Fruit fly (Drosophila melanogaster) whole organism, embryonic: Measurements from ENCODE around the gene Cby.

ENCODE experiments used
- Awh ChIP-seq: fragments of 200-800 bp; sonication (Bioruptor generic); IDR thresholded peaks from 2 replicates; pipeline ENCODE4, ENCODE4 v1.3.6; 2022; ENCODE audit warnings: missing biosample characterization, missing genetic modification characterization
- BEAF-32 ChIP-seq: fragments of 200-800 bp; sonication (Bioruptor generic); optimal IDR thresholded peaks from 3 replicates; lab custom pipeline; 2017; ENCODE audit warnings: missing biosample characterization, missing genetic modification characterization, mild to moderate bottlenecking, moderate library complexity, missing genetic modification reagents
- BtbVII ChIP-seq: fragments of 200-800 bp; sonication (Bioruptor generic); optimal IDR thresholded peaks from 3 replicates; lab custom pipeline; 2017; ENCODE audit warnings: missing biosample characterization, mild to moderate bottlenecking, missing genetic modification characterization
- CG10147 ChIP-seq: fragments of 200-800 bp; sonication (Bioruptor generic); optimal IDR thresholded peaks from 2 replicates; lab custom pipeline; 2019; ENCODE audit warnings: missing biosample characterization, mild to moderate bottlenecking, missing genetic modification characterization, moderate library complexity
- CG11093 ChIP-seq: fragments of 200-800 bp; sonication (Bioruptor generic); IDR thresholded peaks from 3 replicates; pipeline ENCODE4 v1.3.6; 2022; ENCODE audit warnings: missing biosample characterization, missing genetic modification characterization
- CG1233 ChIP-seq: fragments of 200-800 bp; sonication (Bioruptor generic); optimal IDR thresholded peaks from 4 replicates; lab custom pipeline; 2018; ENCODE audit warnings: missing biosample characterization, mild to moderate bottlenecking, missing genetic modification characterization
- CG14441 ChIP-seq: fragments of 200-800 bp; sonication (Bioruptor generic); IDR thresholded peaks from 2 replicates; pipeline ENCODE4 v1.3.6; 2022; ENCODE audit warnings: missing biosample characterization, missing genetic modification characterization
- CG17186 ChIP-seq: fragments of 200-800 bp; sonication (Bioruptor generic); optimal IDR thresholded peaks from 3 replicates; lab custom pipeline; 2017; ENCODE audit warnings: missing biosample characterization, missing genetic modification reagents, missing genetic modification characterization
- CG2129 ChIP-seq: fragments of 200-800 bp; sonication (Bioruptor generic); IDR thresholded peaks from 2 replicates; pipeline ENCODE4 v1.3.6; 2022; ENCODE audit warnings: missing biosample characterization, missing genetic modification characterization; ENCODE audit not compliant: partially characterized antibody
- CG30431 ChIP-seq: fragments of 200-800 bp; sonication (Bioruptor generic); optimal IDR thresholded peaks from 2 replicates; lab custom pipeline; 2017; ENCODE audit warnings: missing biosample characterization, missing genetic modification characterization
- CG33213 ChIP-seq: fragments of 200-800 bp; sonication (Bioruptor generic); optimal IDR thresholded peaks from 3 replicates; lab custom pipeline; 2016; ENCODE audit warnings: missing biosample characterization, missing genetic modification characterization
- CG42726 ChIP-seq: fragments of 200-800 bp; sonication (Bioruptor generic); IDR thresholded peaks from 2 replicates; pipeline ENCODE4 v1.3.6; 2022; ENCODE audit warnings: missing biosample characterization, missing genetic modification characterization; ENCODE audit not compliant: partially characterized antibody
- CG4617 ChIP-seq: fragments of 200-800 bp; sonication (Bioruptor generic); optimal IDR thresholded peaks from 3 replicates; lab custom pipeline; 2016; ENCODE audit warnings: missing biosample characterization, missing genetic modification characterization, borderline replicate concordance
- CG6175 ChIP-seq: fragments of 200-800 bp; sonication (Bioruptor generic); IDR thresholded peaks from 3 replicates; pipeline ENCODE4 v1.3.6; 2022; ENCODE audit warnings: missing biosample characterization, missing genetic modification characterization
- CG7357 ChIP-seq: fragments of 200-800 bp; sonication (Bioruptor generic); IDR thresholded peaks from 3 replicates; pipeline ENCODE4 v1.3.6; 2022; ENCODE audit warnings: missing biosample characterization, missing genetic modification characterization
- CG7963 ChIP-seq: fragments of 200-800 bp; sonication (Bioruptor generic); IDR thresholded peaks from 3 replicates; pipeline ENCODE4 v1.3.6; 2022; ENCODE audit warnings: missing biosample characterization, missing genetic modification characterization; ENCODE audit not compliant: partially characterized antibody
- CG8089 ChIP-seq: fragments of 200-800 bp; sonication (Bioruptor generic); optimal IDR thresholded peaks from 3 replicates; lab custom pipeline; 2016; ENCODE audit warnings: missing biosample characterization, missing genetic modification characterization
- CG8359 ChIP-seq: fragments of 200-800 bp; sonication (Bioruptor generic); optimal IDR thresholded peaks from 2 replicates; lab custom pipeline; 2017; ENCODE audit warnings: missing biosample characterization, mild to moderate bottlenecking, missing genetic modification characterization, borderline replicate concordance
- CG9932 ChIP-seq: fragments of 200-800 bp; sonication (Bioruptor generic); IDR thresholded peaks from 2 replicates; pipeline ENCODE4 v1.3.6; 2022; ENCODE audit warnings: missing biosample characterization, missing genetic modification characterization
- CrebB ChIP-seq: fragments of 200-800 bp; sonication (Bioruptor generic); optimal IDR thresholded peaks from 3 replicates; lab custom pipeline; 2018; ENCODE audit warnings: missing biosample characterization, mild to moderate bottlenecking, missing genetic modification characterization
- Dbx ChIP-seq: fragments of 200-800 bp; sonication (Bioruptor generic); IDR thresholded peaks from 3 replicates; pipeline ENCODE4 v1.3.6; 2022; ENCODE audit warnings: missing biosample characterization, missing genetic modification characterization
- ERR ChIP-seq: fragments of 200-800 bp; sonication (Bioruptor generic); optimal IDR thresholded peaks from 2 replicates; lab custom pipeline; 2016; ENCODE audit warnings: missing biosample characterization, missing genetic modification characterization
- Gsc ChIP-seq: fragments of 200-800 bp; sonication (Bioruptor generic); IDR thresholded peaks from 2 replicates; pipeline ENCODE4 v1.3.6; 2022; ENCODE audit warnings: missing biosample characterization, missing genetic modification characterization
- HLH3B ChIP-seq: fragments of 200-800 bp; sonication (Bioruptor generic); IDR thresholded peaks from 2 replicates; pipeline ENCODE4 v1.3.6; 2022; ENCODE audit warnings: missing biosample characterization, missing genetic modification characterization
- Hey ChIP-seq: fragments of 200-800 bp; sonication (Bioruptor generic); optimal IDR thresholded peaks from 3 replicates; lab custom pipeline; 2018; ENCODE audit warnings: missing biosample characterization, mild to moderate bottlenecking, missing genetic modification characterization
- Hr51 ChIP-seq, 2 experiments: fragments of 200-800 bp; sonication (Bioruptor generic); optimal IDR thresholded peaks; 2 replicates in 1 of 2; 3 replicates in 1 of 2; lab custom pipeline; 2016 to 2018; ENCODE audit warnings: missing biosample characterization in 2 of 2, missing genetic modification characterization in 2 of 2, mild to moderate bottlenecking in 1 of 2, moderate library complexity in 1 of 2
- Jarid2 ChIP-seq: fragments of 200-800 bp; sonication (Bioruptor generic); optimal IDR thresholded peaks from 3 replicates; lab custom pipeline; 2017; ENCODE audit warnings: mild to moderate bottlenecking, missing biosample characterization, missing genetic modification reagents, missing genetic modification characterization
- Lim3 ChIP-seq: fragments of 200-800 bp; sonication (Bioruptor generic); IDR thresholded peaks from 2 replicates; pipeline ENCODE4 v1.3.6; 2022; ENCODE audit warnings: missing biosample characterization, missing genetic modification characterization
- MBD-R2 ChIP-seq: fragments of 200-800 bp; sonication (Bioruptor generic); IDR thresholded peaks from 2 replicates; pipeline ENCODE4 v1.3.6; 2022; ENCODE audit warnings: missing biosample characterization, missing genetic modification characterization
- Med ChIP-seq: fragments of 200-800 bp; sonication (Bioruptor generic); peaks from one replicate; lab custom pipeline; 2016; ENCODE audit warnings: missing biosample characterization, missing genetic modification characterization, mild to moderate bottlenecking, inconsistent platforms, moderate library complexity
- Mes4 ChIP-seq: fragments of 200-800 bp; sonication (Bioruptor generic); optimal IDR thresholded peaks from 2 replicates; lab custom pipeline; 2016; ENCODE audit warnings: missing biosample characterization, missing genetic modification characterization
- Optix ChIP-seq: fragments of 200-800 bp; sonication (Bioruptor generic); IDR thresholded peaks from 3 replicates; pipeline ENCODE4 v1.3.6; 2022; ENCODE audit warnings: missing biosample characterization, missing genetic modification characterization
- Poxn ChIP-seq: fragments of 200-800 bp; sonication (Bioruptor generic); IDR thresholded peaks from 2 replicates; pipeline ENCODE4 v1.3.6; 2022; ENCODE audit warnings: missing biosample characterization, missing genetic modification characterization
- Ssrp ChIP-seq: fragments of 200-800 bp; sonication (Bioruptor generic); optimal IDR thresholded peaks from 2 replicates; lab custom pipeline; 2018; ENCODE audit warnings: missing biosample characterization, mild to moderate bottlenecking, missing genetic modification characterization, moderate library complexity
- Trl ChIP-seq, 3 experiments: fragments of >200 bp in 2 of 3; fragments of 200-800 bp in 1 of 3; sonication (Bioruptor generic) in 1 of 3; optimal IDR thresholded peaks; 2 replicates in 1 of 3; 3 replicates in 2 of 3; lab custom pipeline; 2016 to 2017; ENCODE audit warnings: missing biosample characterization in 1 of 3, missing genetic modification characterization in 1 of 3
- Xrp1 ChIP-seq: fragments of 200-800 bp; sonication (Bioruptor generic); IDR thresholded peaks from 2 replicates; pipeline ENCODE4 v1.3.6; 2022; ENCODE audit warnings: missing biosample characterization, missing genetic modification characterization
- ara ChIP-seq: fragments of 200-800 bp; sonication (Bioruptor generic); IDR thresholded peaks from 2 replicates; pipeline ENCODE4 v1.3.6; 2022; ENCODE audit warnings: missing biosample characterization, missing genetic modification characterization
- bsh ChIP-seq, 2 experiments: fragments of 200-800 bp; sonication (Bioruptor generic); optimal IDR thresholded peaks; 2 replicates each; lab custom pipeline; 2017 to 2018; ENCODE audit warnings: mild to moderate bottlenecking in 2 of 2, missing biosample characterization in 2 of 2, missing genetic modification characterization in 2 of 2, moderate library complexity in 1 of 2
- croc ChIP-seq: fragments of 200-800 bp; sonication (Bioruptor generic); conservative IDR thresholded peaks from 3 replicates; pipeline ENCODE4 v1.3.6; 2022; ENCODE audit warnings: missing biosample characterization, missing genetic modification characterization
- fd102C ChIP-seq: fragments of 200-800 bp; sonication (Bioruptor generic); optimal IDR thresholded peaks from 2 replicates; lab custom pipeline; 2018; ENCODE audit warnings: missing biosample characterization, mild to moderate bottlenecking, missing genetic modification characterization, moderate library complexity
- gt ChIP-seq: fragments of 200-800 bp; sonication (Bioruptor generic); IDR thresholded peaks from 2 replicates; pipeline ENCODE4 v1.3.6; 2022; ENCODE audit warnings: missing biosample characterization, missing genetic modification characterization
- ken ChIP-seq: fragments of 200-800 bp; sonication (Bioruptor generic); IDR thresholded peaks from 3 replicates; pipeline ENCODE4 v1.3.6; 2022; ENCODE audit warnings: missing biosample characterization, missing genetic modification characterization
- kni ChIP-seq: fragments of 200-800 bp; sonication (Bioruptor generic); optimal IDR thresholded peaks from 3 replicates; lab custom pipeline; 2017; ENCODE audit warnings: mild to moderate bottlenecking, missing biosample characterization, missing genetic modification reagents, missing genetic modification characterization
- nmo ChIP-seq: fragments of 200-800 bp; sonication (Bioruptor generic); optimal IDR thresholded peaks from 2 replicates; lab custom pipeline; 2018; ENCODE audit warnings: missing biosample characterization, mild to moderate bottlenecking, missing genetic modification characterization, moderate library complexity
- odd ChIP-seq: fragments of 200-800 bp; sonication (Bioruptor generic); optimal IDR thresholded peaks from 2 replicates; lab custom pipeline; 2017; ENCODE audit warnings: missing biosample characterization, mild to moderate bottlenecking, missing genetic modification characterization
- prd ChIP-seq, 3 experiments: fragments of >200 bp in 2 of 3; fragments of 200-800 bp in 1 of 3; sonication (Bioruptor generic) in 1 of 3; optimal IDR thresholded peaks in 2 of 3; IDR thresholded peaks in 1 of 3; 2 replicates in 2 of 3; 3 replicates in 1 of 3; pipeline versions ENCODE4 v1.3.6 to Lab custom; 2017 to 2022; ENCODE audit warnings: missing biosample characterization in 1 of 3, missing genetic modification characterization in 1 of 3
- repo ChIP-seq: fragments of 200-800 bp; sonication (Bioruptor generic); optimal IDR thresholded peaks from 2 replicates; lab custom pipeline; 2016; ENCODE audit warnings: missing biosample characterization, missing genetic modification characterization
- schlank ChIP-seq: fragments of 200-800 bp; sonication (Bioruptor generic); optimal IDR thresholded peaks from 2 replicates; lab custom pipeline; 2018; ENCODE audit warnings: missing biosample characterization, mild to moderate bottlenecking, missing genetic modification characterization
- sqz ChIP-seq: fragments of 200-800 bp; sonication (Bioruptor generic); optimal IDR thresholded peaks from 3 replicates; lab custom pipeline; 2018; ENCODE audit warnings: missing biosample characterization, mild to moderate bottlenecking, missing genetic modification characterization
- vvl ChIP-seq: fragments of 200-800 bp; sonication (Bioruptor generic); IDR thresholded peaks from 2 replicates; pipeline ENCODE4 v1.3.6; 2022; ENCODE audit warnings: missing biosample characterization, missing genetic modification characterization

Gene Cby

DNA sequence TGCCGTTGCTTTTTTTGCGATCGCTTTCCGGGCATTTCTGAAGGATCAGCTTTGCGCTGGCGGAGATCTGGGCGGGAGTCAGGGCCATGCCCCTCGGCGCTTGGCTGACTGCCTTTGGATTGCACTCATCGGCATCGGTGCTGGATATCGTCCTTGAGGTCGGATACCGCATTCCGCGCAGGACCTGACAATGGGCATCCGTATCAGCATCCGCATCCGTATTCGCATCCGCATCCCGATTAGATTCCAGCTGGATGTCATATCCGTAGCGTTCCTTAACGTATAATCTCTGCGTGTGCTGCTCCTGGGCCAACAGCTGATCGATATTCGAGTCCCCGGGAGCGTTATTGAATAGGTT, 12.4 kb upstream of the Cby start (continued):
- TF ChIP-seq CG14441 (GFP tag; lab: Robert Waterston, UW) (no peak), ERR (GFP tag; lab: Kevin White, UChicago) (no peak), croc (GFP tag; lab: Robert Waterston, UW) (no peak), gt (GFP tag; lab: Robert Waterston, UW) (no peak), Dbx (0 out of 3 replicates have a peak, but pooled peaks have one; percentile 15), Med (GFP tag; lab: Kevin White, UChicago) (peak; percentile 65), Trl (optimal IDR thresholded peaks at IDR 0.05; lab: Kevin White, UChicago) (no peak), Trl (GFP tag; optimal IDR thresholded peaks at IDR 0.05; lab: Kevin White, UChicago) (no peak), Jarid2 (GFP tag; lab: Kevin White, UChicago) (no peak), CG11093 (0 out of 3 replicates have a peak, but pooled peaks have one; percentile 34), prd (optimal IDR thresholded peaks at IDR 0.05; lab: Kevin White, UChicago) (no peak), prd (GFP tag; IDR thresholded peaks at IDR 0.05; lab: Robert Waterston, UW) (0 out of 3 replicates have a peak, but pooled peaks have one; percentile 6), CG7963 (GFP tag; lab: Robert Waterston, UW) (no peak), CG1233 (GFP tag; lab: Kevin White, UChicago) (no peak), CG2129 (GFP tag; lab: Robert Waterston, UW) (no peak), ken (GFP tag; lab: Robert Waterston, UW) (no peak), HLH3B (GFP tag; lab: Robert Waterston, UW) (0 out of 2 replicates have a peak, but pooled peaks have one; percentile 9), Optix (no peak), schlank (no peak), Poxn (GFP tag; lab: Robert Waterston, UW) (no peak), BtbVII (no peak), CG6175 (GFP tag; lab: Robert Waterston, UW) (no peak), CG42726 (GFP tag; lab: Robert Waterston, UW) (no peak), kni (GFP tag; lab: Kevin White, UChicago) (no peak), CG33213 (GFP tag; lab: Kevin White, UChicago) (peak; percentile 13), BEAF-32 (no peak), fd102C (GFP tag; lab: Kevin White, UChicago) (no peak), CrebB (tag; lab: Kevin White, UChicago) (no peak), Hey (tag; lab: Kevin White, UChicago) (no peak), CG17186 (GFP tag; lab: Kevin White, UChicago) (no peak), CG7357 (GFP tag; lab: Robert Waterston, UW) (no peak), bsh (GFP tag; optimal IDR thresholded peaks at IDR 0.05; lab: Kevin White, UChicago) (no peak), CG4617 (GFP tag; lab: Kevin White, UChicago) (no peak), CG8359 (GFP tag; lab: Kevin White, UChicago) (no peak), Ssrp (no peak), Hr51 (GFP tag; optimal IDR thresholded peaks at IDR 0.05; lab: Kevin White, UChicago) (no peak), CG9932 (no peak; the same call in 1 of the 2 replicates), Gsc (GFP tag; lab: Robert Waterston, UW) (no peak), vvl (GFP tag; lab: Robert Waterston, UW) (no peak), CG10147 (GFP tag; lab: Kevin White, UChicago) (no peak), CG30431 (GFP tag; lab: Kevin White, UChicago) (no peak), odd (no peak), ara (GFP tag; lab: Robert Waterston, UW) (peak; percentile 32; the same call in 1 of the 2 replicates), Mes4 (GFP tag; lab: Kevin White, UChicago) (no peak), MBD-R2 (GFP tag; lab: Robert Waterston, UW) (no peak), Awh (GFP tag; lab: Robert Waterston, UW) (peak; percentile 63; the same call in 1 of the 2 replicates), Xrp1 (no peak), sqz (GFP tag; lab: Kevin White, UChicago) (no peak), Lim3 (GFP tag; lab: Robert Waterston, UW) (no peak), repo (GFP tag; lab: Kevin White, UChicago) (peak; percentile 18), nmo (GFP tag; lab: Kevin White, UChicago) (no peak), CG8089 (GFP tag; lab: Kevin White, UChicago) (no peak)
